Fruit fly (Drosophila melanogaster): ENCODE measurements around the gene CecB.

dm6 chr3R:30205946-30206345 lies 7.7 kb downstream of the CecB start:
- no peak for TF ChIP-seq h (GFP tag; optimal IDR thresholded peaks at IDR 0.05)
- TF ChIP-seq OdsH (GFP tag; optimal IDR thresholded peaks at IDR 0.05), result no peak
- no peak for TF ChIP-seq br (GFP tag; optimal IDR thresholded peaks at IDR 0.05)
- no peak for TF ChIP-seq rgr (GFP tag; optimal IDR thresholded peaks at IDR 0.05)
- no peak for TF ChIP-seq foxo (GFP tag; optimal IDR thresholded peaks at IDR 0.05)
- TF ChIP-seq CrebA (GFP tag; optimal IDR thresholded peaks at IDR 0.05; ENCODE audit: borderline replicate concordance), result no peak
- TF ChIP-seq psq (GFP tag; optimal IDR thresholded peaks at IDR 0.05), result no peak
- TF ChIP-seq ey (GFP tag; optimal IDR thresholded peaks at IDR 0.05), result no peak
- no peak for TF ChIP-seq Dif (GFP tag; optimal IDR thresholded peaks at IDR 0.05; ENCODE audit: partially characterized antibody)
- no peak for TF ChIP-seq dmrt93B (GFP tag; optimal IDR thresholded peaks at IDR 0.05)
- TF ChIP-seq Abd-B (GFP tag; optimal IDR thresholded peaks at IDR 0.05), result no peak
- TF ChIP-seq tai (GFP tag; optimal IDR thresholded peaks at IDR 0.05), result no peak
